Fruit fly (Drosophila melanogaster) Kc167 (cell line): ENCODE results near the gene Mip.

ENCODE experiments used
- Myc ChIP-seq: fragments of >200 bp; optimal IDR thresholded peaks from 2 replicates; lab custom pipeline; 2017; ENCODE audit warnings: missing external identifiers
- Sin3A ChIP-seq: fragments of >200 bp; optimal IDR thresholded peaks from 2 replicates; lab custom pipeline; 2018; ENCODE audit warnings: missing external identifiers
- h ChIP-seq: fragments of >200 bp; optimal IDR thresholded peaks from 3 replicates; lab custom pipeline; 2018; ENCODE audit warnings: missing external identifiers
- insv ChIP-seq: fragments of >200 bp; optimal IDR thresholded peaks from 3 replicates; lab custom pipeline; 2018; ENCODE audit warnings: missing external identifiers
- psq ChIP-seq: fragments of >200 bp; optimal IDR thresholded peaks from 2 replicates; lab custom pipeline; 2017; ENCODE audit warnings: missing external identifiers
- ttk ChIP-seq: sonication (Bioruptor generic); optimal IDR thresholded peaks from 2 replicates; lab custom pipeline; 2017; ENCODE audit warnings: missing external identifiers

Mip gene

dm6 chr3L:17374956-17375621 lies 25.6 kb upstream of the Mip start:
- no peak for TF ChIP-seq psq
- TF ChIP-seq Myc (lab: Kevin White, UChicago), result no peak
- no peak for TF ChIP-seq h (lab: Kevin White, UChicago)
- TF ChIP-seq insv (lab: Kevin White, UChicago), result no peak
- no peak for TF ChIP-seq ttk
- no peak for TF ChIP-seq Sin3A (lab: Kevin White, UChicago)

- TF ChIP-seq h (lab: Kevin White, UChicago) (no peak), Myc (lab: Kevin White, UChicago) (no peak), Sin3A (lab: Kevin White, UChicago) (no peak), psq (no peak), ttk (no peak), insv (lab: Kevin White, UChicago) (no peak)
Measured at dm6 chr3L:17366936-17367335, 17.5 kb upstream of the Mip start.

- TF ChIP-seq h (lab: Kevin White, UChicago) (no peak), Sin3A (lab: Kevin White, UChicago) (no peak), insv (lab: Kevin White, UChicago) (no peak), ttk (no peak), psq (no peak), Myc (lab: Kevin White, UChicago) (no peak)
Measured at dm6 chr3L:17364023-17364422, 14.6 kb upstream of the Mip start.

dm6 chr3L:17362940-17363339 lies 13.5 kb upstream of the Mip start:
- TF ChIP-seq insv (lab: Kevin White, UChicago) (no peak), Myc (lab: Kevin White, UChicago) (no peak)

- TF ChIP-seq ttk (no peak), h (lab: Kevin White, UChicago) (no peak), insv (lab: Kevin White, UChicago) (no peak), Myc (lab: Kevin White, UChicago) (no peak), psq (no peak), Sin3A (lab: Kevin White, UChicago) (no peak)
Measured at dm6 chr3L:17361925-17362324, 12.5 kb upstream of the Mip start.

dm6 chr3L:17359225-17359773 lies 9.8 kb upstream of the Mip start, which contains the start of gene tap:
TSS of gene tap (plus strand) at chr3L:17359682.
- TF ChIP-seq ttk (no peak), insv (lab: Kevin White, UChicago) (no peak), Myc (lab: Kevin White, UChicago) (no peak), psq (no peak), h (lab: Kevin White, UChicago) (no peak), Sin3A (lab: Kevin White, UChicago) (no peak)

dm6 chr3L:17358490-17358889 lies 9.0 kb upstream of the Mip start:
- TF ChIP-seq insv (lab: Kevin White, UChicago) (no peak), psq (no peak), ttk (no peak), h (lab: Kevin White, UChicago) (no peak), Myc (lab: Kevin White, UChicago) (no peak), Sin3A (lab: Kevin White, UChicago) (no peak)

- TF ChIP-seq Sin3A (lab: Kevin White, UChicago), result no peak
- no peak for TF ChIP-seq insv (lab: Kevin White, UChicago)
- no peak for TF ChIP-seq psq
- TF ChIP-seq h (lab: Kevin White, UChicago), result no peak
- no peak for TF ChIP-seq ttk
- no peak for TF ChIP-seq Myc (lab: Kevin White, UChicago)
Measured at dm6 chr3L:17357431-17357830, 8.0 kb upstream of the Mip start.

dm6 chr3L:17352812-17353211 lies 3.3 kb upstream of the Mip start:
- TF ChIP-seq Sin3A (lab: Kevin White, UChicago), result no peak
- TF ChIP-seq Myc (lab: Kevin White, UChicago), result no peak
- no peak for TF ChIP-seq insv (lab: Kevin White, UChicago)
- no peak for TF ChIP-seq h (lab: Kevin White, UChicago)
- TF ChIP-seq psq, result no peak
- TF ChIP-seq ttk, result no peak

- TF ChIP-seq psq (no peak), ttk (no peak), insv (lab: Kevin White, UChicago) (no peak), Myc (lab: Kevin White, UChicago) (no peak), h (lab: Kevin White, UChicago) (no peak), Sin3A (lab: Kevin White, UChicago) (no peak)
Measured at dm6 chr3L:17351522-17351921, 2.1 kb upstream of the Mip start, which contains the start of gene CG7692. TSS of gene CG7692 (plus strand) at chr3L:17351822.

- TF ChIP-seq psq (no peak), Myc (lab: Kevin White, UChicago) (no peak), ttk (no peak), h (lab: Kevin White, UChicago) (no peak)
Measured at dm6 chr3L:17346393-17346792, 3.1 kb downstream of the Mip start.

dm6 chr3L:17344596-17344995 lies 4.9 kb downstream of the Mip start, which contains the start of gene brv2:
TSS of gene brv2 (minus strand) at chr3L:17344696.
- no peak for TF ChIP-seq h (lab: Kevin White, UChicago)
- no peak for TF ChIP-seq insv (lab: Kevin White, UChicago)
- TF ChIP-seq psq, result no peak
- TF ChIP-seq Sin3A (lab: Kevin White, UChicago), result no peak
- no peak for TF ChIP-seq ttk
- no peak for TF ChIP-seq Myc (lab: Kevin White, UChicago)
